Fruit fly (Drosophila melanogaster): ENCODE data around the gene CG13031.

dm6 chr3L:16755189-16755588, 30.5 kb downstream of the CG13031 start, which contains the start of gene CG42852:
- TF ChIP-seq CG14655 (GFP tag; optimal IDR thresholded peaks at IDR 0.05) (no peak), CG17806 (tag; optimal IDR thresholded peaks at IDR 0.05) (no peak), CG12605 (GFP tag; IDR thresholded peaks at IDR 0.05) (no peak), Snoo (tag; optimal IDR thresholded peaks at IDR 0.05) (no peak), rn (GFP tag; IDR thresholded peaks at IDR 0.05) (no peak), EcR (GFP tag; optimal IDR thresholded peaks at IDR 0.05) (no peak), CG10348 (GFP tag; IDR thresholded peaks at IDR 0.05) (no peak), CG32121 (GFP tag; IDR thresholded peaks at IDR 0.05) (no peak), CG8301 (tag; optimal IDR thresholded peaks at IDR 0.05) (no peak), gl (tag; optimal IDR thresholded peaks at IDR 0.05) (no peak), Ets98B (GFP tag; IDR thresholded peaks at IDR 0.05) (no peak), CG9948 (tag; optimal IDR thresholded peaks at IDR 0.05) (no peak)

Data from whole organism, pupa.